Fruit fly (Drosophila melanogaster) Kc167 (cell line): ENCODE measurements around the gene Mst36Fb.

Experiments
- h ChIP-seq: fragments of >200 bp; optimal IDR thresholded peaks from 3 replicates; lab custom pipeline; 2018; ENCODE audit warnings: missing external identifiers
- psq ChIP-seq: fragments of >200 bp; optimal IDR thresholded peaks from 2 replicates; lab custom pipeline; 2017; ENCODE audit warnings: missing external identifiers

DNA sequence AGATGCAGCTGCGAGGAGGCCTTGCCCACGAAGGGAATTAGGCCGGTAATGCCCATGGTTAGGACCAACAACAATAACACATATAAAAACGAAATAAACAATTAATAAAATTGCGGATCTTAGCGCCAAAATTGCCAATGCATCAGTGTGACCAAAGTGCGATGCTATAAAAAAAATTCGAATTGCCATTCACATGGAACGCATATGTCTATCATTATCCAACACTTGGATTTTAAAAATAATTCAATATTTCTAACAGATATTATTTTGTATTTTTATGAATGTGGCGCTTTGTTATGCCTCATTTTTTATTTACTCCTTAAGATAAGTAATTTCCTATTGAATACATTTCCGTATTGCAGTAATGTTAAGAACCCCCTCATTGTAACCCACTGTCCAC lies 7.0 kb upstream of the Mst36Fb start, which contains the start of gene tos:
- TF ChIP-seq h (lab: Kevin White, UChicago) (no peak), psq (no peak)
